Fruit fly (Drosophila melanogaster) whole organism, prepupa: Measurements from ENCODE around the gene RSG7.

Source experiments
- CG10631 ChIP-seq: fragments of 200-800 bp; sonication (Bioruptor generic); optimal IDR thresholded peaks from 2 replicates; lab custom pipeline; 2016; ENCODE audit warnings: missing biosample characterization, missing genetic modification characterization
- CG11294 ChIP-seq: fragments of 200-800 bp; sonication (Bioruptor generic); IDR thresholded peaks from 2 replicates; pipeline ENCODE4 v1.3.6; 2022; ENCODE audit warnings: missing biosample characterization, missing genetic modification characterization
- CG11762 ChIP-seq: fragments of 200-800 bp; sonication (Bioruptor generic); optimal IDR thresholded peaks from 3 replicates; lab custom pipeline; 2016; ENCODE audit warnings: missing biosample characterization, missing genetic modification characterization; ENCODE audit not compliant: insufficient read depth
- CG11902 ChIP-seq: fragments of 200-800 bp; sonication (Bioruptor generic); optimal IDR thresholded peaks from 3 replicates; lab custom pipeline; 2016; ENCODE audit warnings: missing biosample characterization, missing genetic modification characterization
- CG1621 ChIP-seq: fragments of 200-800 bp; sonication (Bioruptor generic); optimal IDR thresholded peaks from 3 replicates; lab custom pipeline; 2018; ENCODE audit warnings: missing biosample characterization, mild to moderate bottlenecking, missing genetic modification characterization
- CG16779 ChIP-seq: fragments of 200-800 bp; sonication (Bioruptor generic); optimal IDR thresholded peaks from 3 replicates; lab custom pipeline; 2017; ENCODE audit warnings: missing biosample characterization, mild to moderate bottlenecking, missing genetic modification characterization
- CG3032 ChIP-seq: fragments of 200-800 bp; optimal IDR thresholded peaks from 2 replicates; lab custom pipeline; 2019; ENCODE audit warnings: missing biosample characterization, mild to moderate bottlenecking, missing genetic modification characterization, moderate library complexity
- CG31627 ChIP-seq: fragments of 200-800 bp; sonication (Bioruptor generic); optimal IDR thresholded peaks from 3 replicates; lab custom pipeline; 2016; ENCODE audit warnings: missing biosample characterization, missing genetic modification characterization
- CG32006 ChIP-seq: fragments of 200-800 bp; sonication (Bioruptor generic); optimal IDR thresholded peaks from 3 replicates; lab custom pipeline; 2017; ENCODE audit warnings: missing biosample characterization, mild to moderate bottlenecking, missing genetic modification characterization
- CG34406 ChIP-seq: fragments of 200-800 bp; sonication (Bioruptor generic); optimal IDR thresholded peaks from 3 replicates; lab custom pipeline; 2016; ENCODE audit warnings: missing biosample characterization, missing genetic modification characterization
- CG3919 ChIP-seq: fragments of 200-800 bp; sonication (Bioruptor generic); optimal IDR thresholded peaks from 3 replicates; lab custom pipeline; 2016; ENCODE audit warnings: missing biosample characterization, missing genetic modification characterization
- CG4318 ChIP-seq: fragments of 200-800 bp; sonication (Bioruptor generic); optimal IDR thresholded peaks from 3 replicates; lab custom pipeline; 2017; ENCODE audit warnings: missing biosample characterization, mild to moderate bottlenecking, missing genetic modification characterization
- CG6163 ChIP-seq: fragments of 200-800 bp; sonication (Bioruptor generic); IDR thresholded peaks from 3 replicates; pipeline ENCODE4 v1.3.6; 2022; ENCODE audit warnings: missing biosample characterization, missing genetic modification characterization
- CG6276 ChIP-seq: fragments of 200-800 bp; sonication (Bioruptor generic); optimal IDR thresholded peaks from 2 replicates; lab custom pipeline; 2017; ENCODE audit warnings: missing biosample characterization, mild to moderate bottlenecking, missing genetic modification characterization
- CG6792 ChIP-seq: fragments of 200-800 bp; sonication (Bioruptor generic); optimal IDR thresholded peaks from 3 replicates; lab custom pipeline; 2016; ENCODE audit warnings: missing biosample characterization, missing genetic modification characterization
- CG6854 ChIP-seq: fragments of 200-800 bp; sonication (Bioruptor generic); optimal IDR thresholded peaks from 2 replicates; lab custom pipeline; 2017; ENCODE audit warnings: missing biosample characterization, mild to moderate bottlenecking, missing genetic modification characterization
- CG7368 ChIP-seq: fragments of 200-800 bp; sonication (Bioruptor generic); optimal IDR thresholded peaks from 3 replicates; lab custom pipeline; 2016; ENCODE audit warnings: missing biosample characterization, missing genetic modification characterization
- CG8319 ChIP-seq: fragments of 200-800 bp; sonication (Bioruptor generic); optimal IDR thresholded peaks from 3 replicates; lab custom pipeline; 2016; ENCODE audit warnings: missing biosample characterization, missing genetic modification characterization
- CG8632 ChIP-seq: fragments of 200-800 bp; sonication (Bioruptor generic); optimal IDR thresholded peaks from 3 replicates; lab custom pipeline; 2016; ENCODE audit warnings: missing biosample characterization, missing genetic modification characterization
- Eip75B ChIP-seq: fragments of 200-800 bp; sonication (Bioruptor generic); optimal IDR thresholded peaks from 3 replicates; lab custom pipeline; 2016; ENCODE audit warnings: missing biosample characterization, missing genetic modification characterization
- Eip93F ChIP-seq: fragments of 200-800 bp; sonication (Bioruptor generic); optimal IDR thresholded peaks from 2 replicates; lab custom pipeline; 2016; ENCODE audit warnings: missing biosample characterization, mild to moderate bottlenecking, missing genetic modification characterization
- Ets21C ChIP-seq: fragments of 200-800 bp; sonication (Bioruptor generic); optimal IDR thresholded peaks from 3 replicates; lab custom pipeline; 2016; ENCODE audit warnings: missing biosample characterization, missing genetic modification characterization
- Ets96B ChIP-seq: fragments of 200-800 bp; optimal IDR thresholded peaks from 2 replicates; lab custom pipeline; 2019; ENCODE audit warnings: missing biosample characterization, mild to moderate bottlenecking, missing genetic modification characterization, moderate library complexity
- Gug ChIP-seq: fragments of 200-800 bp; sonication (Bioruptor generic); IDR thresholded peaks from 2 replicates; pipeline ENCODE4 v1.3.6; 2022; ENCODE audit warnings: missing biosample characterization, missing genetic modification characterization
- Hr39 ChIP-seq: fragments of 200-800 bp; sonication (Bioruptor generic); optimal IDR thresholded peaks from 2 replicates; lab custom pipeline; 2016; ENCODE audit warnings: missing biosample characterization, missing genetic modification characterization
- Hr4 ChIP-seq: fragments of 200-800 bp; sonication (Bioruptor generic); optimal IDR thresholded peaks from 3 replicates; lab custom pipeline; 2016; ENCODE audit warnings: missing biosample characterization, missing genetic modification characterization
- Lpt ChIP-seq: fragments of 200-800 bp; sonication (Bioruptor generic); optimal IDR thresholded peaks from 3 replicates; lab custom pipeline; 2016; ENCODE audit warnings: missing biosample characterization, missing genetic modification characterization
- Met ChIP-seq: fragments of 200-800 bp; sonication (Bioruptor generic); optimal IDR thresholded peaks from 3 replicates; lab custom pipeline; 2016; ENCODE audit warnings: missing biosample characterization, missing genetic modification characterization
- OdsH ChIP-seq: fragments of 200-800 bp; sonication (Bioruptor generic); optimal IDR thresholded peaks from 3 replicates; lab custom pipeline; 2016; ENCODE audit warnings: missing biosample characterization, missing genetic modification characterization
- Sox102F ChIP-seq: fragments of 200-800 bp; sonication (Bioruptor generic); optimal IDR thresholded peaks from 2 replicates; lab custom pipeline; 2016; ENCODE audit warnings: missing biosample characterization, mild to moderate bottlenecking, missing genetic modification characterization
- Sox14 ChIP-seq: fragments of 200-800 bp; sonication (Bioruptor generic); optimal IDR thresholded peaks from 3 replicates; lab custom pipeline; 2016; ENCODE audit warnings: missing biosample characterization, missing genetic modification characterization
- Sox15 ChIP-seq: fragments of 200-800 bp; sonication (Bioruptor generic); optimal IDR thresholded peaks from 3 replicates; lab custom pipeline; 2016; ENCODE audit warnings: missing biosample characterization, missing genetic modification characterization
- achi ChIP-seq: fragments of 200-800 bp; sonication (Bioruptor generic); optimal IDR thresholded peaks from 3 replicates; lab custom pipeline; 2016; ENCODE audit warnings: missing biosample characterization, missing genetic modification characterization
- acj6 ChIP-seq: fragments of 200-800 bp; sonication (Bioruptor generic); optimal IDR thresholded peaks from 3 replicates; lab custom pipeline; 2016; ENCODE audit warnings: missing biosample characterization, missing genetic modification characterization
- cyc ChIP-seq: fragments of 200-800 bp; sonication (Bioruptor generic); optimal IDR thresholded peaks from 3 replicates; lab custom pipeline; 2016; ENCODE audit warnings: missing biosample characterization, missing genetic modification characterization
- dac ChIP-seq: fragments of 200-800 bp; sonication (Bioruptor generic); optimal IDR thresholded peaks from 2 replicates; lab custom pipeline; 2017; ENCODE audit warnings: missing biosample characterization, mild to moderate bottlenecking, missing genetic modification characterization
- dsx ChIP-seq: fragments of 200-800 bp; optimal IDR thresholded peaks from 3 replicates; lab custom pipeline; 2019; ENCODE audit warnings: missing biosample characterization, mild to moderate bottlenecking, missing genetic modification characterization, moderate library complexity; ENCODE audit not compliant: poor library complexity, severe bottlenecking
- esn ChIP-seq: fragments of 200-800 bp; sonication (Bioruptor generic); optimal IDR thresholded peaks from 2 replicates; lab custom pipeline; 2016; ENCODE audit warnings: missing biosample characterization, mild to moderate bottlenecking, missing genetic modification characterization, moderate library complexity
- fd59A ChIP-seq: fragments of 200-800 bp; sonication (Bioruptor generic); optimal IDR thresholded peaks from 2 replicates; lab custom pipeline; 2017; ENCODE audit warnings: missing biosample characterization, mild to moderate bottlenecking, missing genetic modification characterization, missing genetic modification reagents
- fd85E ChIP-seq: fragments of 200-800 bp; sonication (Bioruptor generic); optimal IDR thresholded peaks from 3 replicates; lab custom pipeline; 2016; ENCODE audit warnings: missing biosample characterization, missing genetic modification characterization
- lz ChIP-seq: fragments of 200-800 bp; sonication (Bioruptor generic); optimal IDR thresholded peaks from 3 replicates; lab custom pipeline; 2016; ENCODE audit warnings: missing biosample characterization, missing genetic modification characterization
- net ChIP-seq: fragments of 200-800 bp; sonication (Bioruptor generic); optimal IDR thresholded peaks from 3 replicates; lab custom pipeline; 2016; ENCODE audit warnings: missing biosample characterization, missing genetic modification characterization
- pdm3 ChIP-seq: fragments of 200-800 bp; sonication (Bioruptor generic); optimal IDR thresholded peaks from 3 replicates; lab custom pipeline; 2016; ENCODE audit warnings: missing biosample characterization, missing genetic modification characterization
- spab ChIP-seq: fragments of 200-800 bp; sonication (Bioruptor generic); optimal IDR thresholded peaks from 2 replicates; lab custom pipeline; 2017; ENCODE audit warnings: missing biosample characterization, mild to moderate bottlenecking, missing genetic modification characterization, missing genetic modification reagents
- ss ChIP-seq, 2 experiments: fragments of 200-800 bp; sonication (Bioruptor generic); optimal IDR thresholded peaks; 2 replicates in 1 of 2; 3 replicates in 1 of 2; lab custom pipeline; 2017 to 2018; ENCODE audit warnings: mild to moderate bottlenecking in 2 of 2, missing biosample characterization in 2 of 2, missing genetic modification characterization in 2 of 2, moderate library complexity in 1 of 2
- svp ChIP-seq: fragments of 200-800 bp; sonication (Bioruptor generic); peaks from one replicate; lab custom pipeline; 2016; ENCODE audit warnings: missing biosample characterization, missing genetic modification characterization
- topi ChIP-seq: fragments of 200-800 bp; sonication (Bioruptor generic); optimal IDR thresholded peaks from 3 replicates; lab custom pipeline; 2016; ENCODE audit warnings: missing biosample characterization, missing genetic modification characterization
- vri ChIP-seq: fragments of 200-800 bp; sonication (Bioruptor generic); optimal IDR thresholded peaks from 3 replicates; lab custom pipeline; 2016; ENCODE audit warnings: missing biosample characterization, mild to moderate bottlenecking, missing genetic modification characterization

The RSG7 gene

dm6 chrX:16834259-16834658, 10.0 kb downstream of the RSG7 start (continued):
- TF ChIP-seq spab (GFP tag; lab: Kevin White, UChicago) (no peak), CG16779 (tag; lab: Kevin White, UChicago) (peak; percentile 70), fd59A (peak; percentile 8), Met (peak; percentile 46), CG7368 (GFP tag; lab: Kevin White, UChicago) (peak; percentile 2), CG3032 (peak; percentile 64), CG1621 (tag; lab: Kevin White, UChicago) (no peak), Ets21C (GFP tag; lab: Kevin White, UChicago) (peak; percentile 12), achi (GFP tag; lab: Kevin White, UChicago) (peak; percentile 74), dsx (GFP tag; lab: Kevin White, UChicago) (peak; percentile 46), Sox14 (GFP tag; lab: Kevin White, UChicago) (peak; percentile 69), CG31627 (peak; percentile 36), CG11294 (GFP tag; lab: Robert Waterston, UW) (peak; percentile 28; the same call in 1 of the 2 replicates), CG8319 (GFP tag; lab: Kevin White, UChicago) (no peak), CG34406 (GFP tag; lab: Kevin White, UChicago) (peak; percentile 16), Ets96B (tag; lab: Kevin White, UChicago) (peak; percentile 18), ss (GFP tag; optimal IDR thresholded peaks at IDR 0.05; lab: Kevin White, UChicago) (no peak), pdm3 (peak; percentile 73), CG4318 (peak; percentile 77), CG10631 (peak; percentile 77), CG6854 (no peak), net (peak; percentile 62), Eip75B (GFP tag; lab: Kevin White, UChicago) (peak; percentile 76), CG6276 (GFP tag; lab: Kevin White, UChicago) (peak; percentile 72), Hr4 (GFP tag; lab: Kevin White, UChicago) (peak; percentile 63), Hr39 (GFP tag; lab: Kevin White, UChicago) (peak; percentile 49), CG6163 (GFP tag; lab: Robert Waterston, UW) (peak; percentile 28; the same call in 1 of the 3 replicates), Sox102F (peak; percentile 48), lz (GFP tag; lab: Kevin White, UChicago) (peak; percentile 33), fd85E (GFP tag; lab: Kevin White, UChicago) (no peak), dac (GFP tag; lab: Kevin White, UChicago) (peak; percentile 71), CG6792 (GFP tag; lab: Kevin White, UChicago) (peak; percentile 63), svp (GFP tag; lab: Kevin White, UChicago) (peak; percentile 73), vri (no peak), acj6 (peak; percentile 70), CG8632 (GFP tag; lab: Kevin White, UChicago) (peak; percentile 10), CG11762 (no peak), OdsH (GFP tag; lab: Kevin White, UChicago) (peak; percentile 73), Eip93F (GFP tag; lab: Kevin White, UChicago) (no peak)
- TF ChIP-seq, all 60 proteins: peak for 42

dm6 chrX:16833097-16833496, 11.1 kb downstream of the RSG7 start:
- peak; percentile 57 for TF ChIP-seq Hr39 (GFP tag; lab: Kevin White, UChicago)
- peak; percentile 81 for TF ChIP-seq CG6276 (GFP tag; lab: Kevin White, UChicago)
- TF ChIP-seq Lpt (GFP tag; lab: Kevin White, UChicago) = peak; percentile 85
- TF ChIP-seq Ets21C (GFP tag; lab: Kevin White, UChicago) = peak; percentile 32
- TF ChIP-seq CG1621 (tag; lab: Kevin White, UChicago) = peak; percentile 87
- peak; percentile 90 for TF ChIP-seq dsx (GFP tag; lab: Kevin White, UChicago)
- TF ChIP-seq topi (GFP tag; lab: Kevin White, UChicago) = peak; percentile 73
- TF ChIP-seq CG16779 (tag; lab: Kevin White, UChicago) = peak; percentile 75
- peak; percentile 57 for TF ChIP-seq CG11902 (GFP tag; lab: Kevin White, UChicago)
- TF ChIP-seq achi (GFP tag; lab: Kevin White, UChicago) = peak; percentile 83
- peak; percentile 86 for TF ChIP-seq CG32006
- peak; percentile 84 for TF ChIP-seq OdsH (GFP tag; lab: Kevin White, UChicago)
- peak; percentile 81 for TF ChIP-seq CG10631
- peak; percentile 86 for TF ChIP-seq Hr4 (GFP tag; lab: Kevin White, UChicago)
- TF ChIP-seq CG8632 (GFP tag; lab: Kevin White, UChicago) = peak; percentile 78
- TF ChIP-seq vri = no peak
- peak; percentile 65 for TF ChIP-seq CG34406 (GFP tag; lab: Kevin White, UChicago)
- peak; percentile 62 for TF ChIP-seq esn (GFP tag; lab: Kevin White, UChicago)
- peak; percentile 87 for TF ChIP-seq pdm3
- TF ChIP-seq Sox15 (GFP tag; lab: Kevin White, UChicago) = peak; percentile 62
- TF ChIP-seq cyc (GFP tag; lab: Kevin White, UChicago) = peak; percentile 63
- TF ChIP-seq CG3919 (GFP tag; lab: Kevin White, UChicago) = peak; percentile 86
- peak; percentile 84 for TF ChIP-seq CG3032
- TF ChIP-seq CG6163 (GFP tag; lab: Robert Waterston, UW) = peak; percentile 90
- peak; percentile 82 for TF ChIP-seq Sox14 (GFP tag; lab: Kevin White, UChicago)
- TF ChIP-seq dac (GFP tag; lab: Kevin White, UChicago) = peak; percentile 46
- peak; percentile 86 for TF ChIP-seq Gug (GFP tag; lab: Robert Waterston, UW)
